Worm (Caenorhabditis elegans): ENCODE measurements around the gene ZK354.2.

Gene ZK354.2

ce11 chrIV:5317106-5317505 lies 3.9 kb downstream of the ZK354.2 start:
- TF ChIP-seq ceh-14 (tag; optimal IDR thresholded peaks at IDR 0.05) = no peak
- no peak for TF ChIP-seq ceh-22 (tag; optimal IDR thresholded peaks at IDR 0.05)
- no peak for TF ChIP-seq lim-6 (tag; optimal IDR thresholded peaks at IDR 0.05)
- no peak for TF ChIP-seq madf-2 (tag; optimal IDR thresholded peaks at IDR 0.05)
- no peak for TF ChIP-seq elt-4 (tag; optimal IDR thresholded peaks at IDR 0.05)
- no peak for TF ChIP-seq unc-86 (tag; optimal IDR thresholded peaks at IDR 0.05)
- no peak for TF ChIP-seq ceh-9 (tag; optimal IDR thresholded peaks at IDR 0.05)
- TF ChIP-seq fax-1 (tag; optimal IDR thresholded peaks at IDR 0.05) = no peak
- TF ChIP-seq ama-1 (optimal IDR thresholded peaks at IDR 0.05) = no peak
- TF ChIP-seq ceh-30 (tag; optimal IDR thresholded peaks at IDR 0.05) = no peak
- no peak for TF ChIP-seq che-1 (tag; optimal IDR thresholded peaks at IDR 0.05)
- TF ChIP-seq elt-2 (tag; optimal IDR thresholded peaks at IDR 0.05) = no peak
- TF ChIP-seq unc-55 (GFP tag; optimal IDR thresholded peaks at IDR 0.05) = no peak
- no peak for TF ChIP-seq ceh-2 (tag; optimal IDR thresholded peaks at IDR 0.05)
- no peak for TF ChIP-seq ahr-1 (tag; optimal IDR thresholded peaks at IDR 0.05)

ce11 chrIV:5318835-5319303 lies 5.7 kb downstream of the ZK354.2 start, which contains the start of gene slc-46A:
slc-46A (plus strand) TSS chrIV:5319253.
- no peak for TF ChIP-seq pat-9 (tag; optimal IDR thresholded peaks at IDR 0.05)
- TF ChIP-seq K02D7.2 (tag; optimal IDR thresholded peaks at IDR 0.05) = no peak
- TF ChIP-seq sox-2 (GFP tag; IDR thresholded peaks at IDR 0.05) = no peak
- TF ChIP-seq pag-3 (tag; optimal IDR thresholded peaks at IDR 0.05; ENCODE audit: borderline replicate concordance) = no peak
- TF ChIP-seq ama-1 (optimal IDR thresholded peaks at IDR 0.05) = no peak
- TF ChIP-seq C08G9.2 (tag; optimal IDR thresholded peaks at IDR 0.05) = no peak
- no peak for TF ChIP-seq ref-2 (tag; optimal IDR thresholded peaks at IDR 0.05)
- TF ChIP-seq fkh-10 (GFP tag; optimal IDR thresholded peaks at IDR 0.05) = no peak
- TF ChIP-seq syd-9 (tag; optimal IDR thresholded peaks at IDR 0.05) = no peak

- TF ChIP-seq fax-1 (tag; optimal IDR thresholded peaks at IDR 0.05) = no peak
- TF ChIP-seq syd-9 (tag; optimal IDR thresholded peaks at IDR 0.05) = no peak
- TF ChIP-seq ceh-31 (tag; optimal IDR thresholded peaks at IDR 0.05) = no peak
- TF ChIP-seq tbx-7 (tag; optimal IDR thresholded peaks at IDR 0.05) = no peak
- TF ChIP-seq lim-6 (tag; optimal IDR thresholded peaks at IDR 0.05) = no peak
- TF ChIP-seq ama-1 (optimal IDR thresholded peaks at IDR 0.05) = no peak
- no peak for TF ChIP-seq pha-4 (tag; optimal IDR thresholded peaks at IDR 0.05)
- TF ChIP-seq pha-2 (tag; optimal IDR thresholded peaks at IDR 0.05) = no peak
- no peak for TF ChIP-seq eyg-1 (tag; optimal IDR thresholded peaks at IDR 0.05)
- TF ChIP-seq T23F11.4 (GFP tag; optimal IDR thresholded peaks at IDR 0.05) = no peak
- no peak for TF ChIP-seq mec-3 (tag; optimal IDR thresholded peaks at IDR 0.05; ENCODE audit: borderline replicate concordance)
- no peak for TF ChIP-seq unc-3 (GFP tag; conservative IDR thresholded peaks at IDR 0.05)
- TF ChIP-seq unc-3 (tag; optimal IDR thresholded peaks at IDR 0.05) = no peak
- no peak for TF ChIP-seq ceh-24 (tag; optimal IDR thresholded peaks at IDR 0.05)
- TF ChIP-seq ets-4 (tag; optimal IDR thresholded peaks at IDR 0.05) = no peak
- TF ChIP-seq C08G9.2 (tag; optimal IDR thresholded peaks at IDR 0.05) = no peak
- no peak for TF ChIP-seq C38D4.7 (GFP tag; optimal IDR thresholded peaks at IDR 0.05)
Measured at ce11 chrIV:5326144-5326543, 12.9 kb downstream of the ZK354.2 start, which contains the start of gene Y4C6B.4. Y4C6B.4 (plus strand) TSS chrIV:5326444.

- no peak for TF ChIP-seq gmeb-2 (tag; optimal IDR thresholded peaks at IDR 0.05)
- no peak for TF ChIP-seq unc-86 (tag; optimal IDR thresholded peaks at IDR 0.05)
- no peak for TF ChIP-seq pax-1 (tag; optimal IDR thresholded peaks at IDR 0.05)
- TF ChIP-seq elt-2 (tag; optimal IDR thresholded peaks at IDR 0.05) = no peak
- TF ChIP-seq ceh-45 (GFP tag; IDR thresholded peaks at IDR 0.05) = no peak
- no peak for TF ChIP-seq unc-3 (GFP tag; conservative IDR thresholded peaks at IDR 0.05)
- no peak for TF ChIP-seq unc-3 (tag; optimal IDR thresholded peaks at IDR 0.05)
- TF ChIP-seq pag-3 (tag; optimal IDR thresholded peaks at IDR 0.05; ENCODE audit: borderline replicate concordance) = no peak
- TF ChIP-seq ceh-18 (tag; optimal IDR thresholded peaks at IDR 0.05) = no peak
- no peak for TF ChIP-seq pha-4 (tag; optimal IDR thresholded peaks at IDR 0.05)
Measured at ce11 chrIV:5332178-5332577, 19.0 kb downstream of the ZK354.2 start, which contains the start of gene Y4C6B.3. Y4C6B.3 (plus strand) TSS chrIV:5332478.
